Fruit fly (Drosophila melanogaster) whole organism, embryonic: ENCODE data around the gene Ugt305A1.

Experiments
- Ada2b ChIP-seq: fragments of 200-800 bp; sonication (Bioruptor generic); IDR thresholded peaks from 2 replicates; pipeline ENCODE4 v1.3.6; 2022; ENCODE audit warnings: missing biosample characterization, missing genetic modification characterization
- Antp ChIP-seq: fragments of 200-800 bp; sonication (Bioruptor generic); optimal IDR thresholded peaks from 3 replicates; lab custom pipeline; 2016; ENCODE audit warnings: missing biosample characterization, missing genetic modification characterization
- Atf3 ChIP-seq: fragments of 200-800 bp; sonication (Bioruptor generic); optimal IDR thresholded peaks from 3 replicates; lab custom pipeline; 2016; ENCODE audit warnings: missing biosample characterization, missing genetic modification characterization
- CG10209 ChIP-seq: fragments of 200-800 bp; sonication (Bioruptor generic); optimal IDR thresholded peaks from 3 replicates; lab custom pipeline; 2017; ENCODE audit warnings: missing biosample characterization, mild to moderate bottlenecking, missing genetic modification characterization, missing genetic modification reagents
- CG10321 ChIP-seq: fragments of 200-800 bp; sonication (Bioruptor generic); IDR thresholded peaks from 2 replicates; pipeline ENCODE4 v1.3.6; 2022; ENCODE audit warnings: missing biosample characterization, missing genetic modification characterization
- CG11504 ChIP-seq: fragments of 200-800 bp; sonication (Bioruptor generic); optimal IDR thresholded peaks from 3 replicates; lab custom pipeline; 2019; ENCODE audit warnings: missing biosample characterization, mild to moderate bottlenecking, missing genetic modification characterization, moderate library complexity
- CG11723 ChIP-seq: fragments of 200-800 bp; sonication (Bioruptor generic); optimal IDR thresholded peaks from 2 replicates; lab custom pipeline; 2017; ENCODE audit warnings: missing biosample characterization, mild to moderate bottlenecking, missing genetic modification characterization
- CG1233 ChIP-seq: fragments of 200-800 bp; sonication (Bioruptor generic); optimal IDR thresholded peaks from 4 replicates; lab custom pipeline; 2018; ENCODE audit warnings: missing biosample characterization, mild to moderate bottlenecking, missing genetic modification characterization
- CG15514 ChIP-seq: fragments of 200-800 bp; sonication (Bioruptor generic); optimal IDR thresholded peaks from 3 replicates; lab custom pipeline; 2017; ENCODE audit warnings: missing biosample characterization, missing genetic modification characterization, mild to moderate bottlenecking, moderate library complexity, missing genetic modification reagents
- CG16863 ChIP-seq: fragments of 200-800 bp; sonication (Bioruptor generic); optimal IDR thresholded peaks from 3 replicates; lab custom pipeline; 2016; ENCODE audit warnings: missing biosample characterization, missing genetic modification characterization
- CG18262 ChIP-seq: fragments of 200-800 bp; optimal IDR thresholded peaks from 3 replicates; lab custom pipeline; 2019; ENCODE audit warnings: missing biosample characterization, mild to moderate bottlenecking, missing genetic modification characterization, moderate library complexity
- CG18476 ChIP-seq: fragments of 200-800 bp; sonication (Bioruptor generic); optimal IDR thresholded peaks from 2 replicates; lab custom pipeline; 2016; ENCODE audit warnings: missing biosample characterization, mild to moderate bottlenecking, missing genetic modification characterization
- CG18619 ChIP-seq: fragments of 200-800 bp; sonication (Bioruptor generic); optimal IDR thresholded peaks from 3 replicates; lab custom pipeline; 2017; ENCODE audit warnings: missing biosample characterization, mild to moderate bottlenecking, missing genetic modification characterization
- CG2120 ChIP-seq: fragments of 200-800 bp; sonication (Bioruptor generic); optimal IDR thresholded peaks from 3 replicates; lab custom pipeline; 2016; ENCODE audit warnings: missing biosample characterization, missing genetic modification characterization
- CG2712 ChIP-seq: fragments of 200-800 bp; optimal IDR thresholded peaks from 3 replicates; lab custom pipeline; 2019; ENCODE audit warnings: missing biosample characterization, mild to moderate bottlenecking, missing genetic modification characterization, moderate library complexity
- CG31224 ChIP-seq: fragments of 200-800 bp; sonication (Bioruptor generic); IDR thresholded peaks from 2 replicates; pipeline ENCODE4 v1.3.6; 2022; ENCODE audit warnings: missing biosample characterization, missing genetic modification characterization
- CG4404 ChIP-seq: fragments of 200-800 bp; sonication (Bioruptor generic); IDR thresholded peaks from 2 replicates; pipeline ENCODE4 v1.3.6; 2022; ENCODE audit warnings: missing biosample characterization, missing genetic modification characterization
- CG5953 ChIP-seq: fragments of 200-800 bp; sonication (Bioruptor generic); IDR thresholded peaks from 2 replicates; pipeline ENCODE4 v1.3.6; 2022; ENCODE audit warnings: missing biosample characterization, missing genetic modification characterization
- CG6765 ChIP-seq: fragments of 200-800 bp; sonication (Bioruptor generic); optimal IDR thresholded peaks from 3 replicates; lab custom pipeline; 2017; ENCODE audit warnings: missing biosample characterization, mild to moderate bottlenecking, missing genetic modification characterization
- CG8388 ChIP-seq: fragments of 200-800 bp; sonication (Bioruptor generic); optimal IDR thresholded peaks from 2 replicates; lab custom pipeline; 2019; ENCODE audit warnings: missing biosample characterization, mild to moderate bottlenecking, missing genetic modification characterization, moderate library complexity
- CG8478 ChIP-seq: fragments of >200 bp; optimal IDR thresholded peaks from 2 replicates; lab custom pipeline; 2018
- CrebB ChIP-seq: fragments of 200-800 bp; sonication (Bioruptor generic); optimal IDR thresholded peaks from 3 replicates; lab custom pipeline; 2018; ENCODE audit warnings: missing biosample characterization, mild to moderate bottlenecking, missing genetic modification characterization
- Dip3 ChIP-seq: fragments of 200-800 bp; sonication (Bioruptor generic); optimal IDR thresholded peaks from 3 replicates; lab custom pipeline; 2016; ENCODE audit warnings: missing biosample characterization, missing genetic modification characterization
- Doc2 ChIP-seq: fragments of 200-800 bp; sonication (Bioruptor generic); IDR thresholded peaks from 2 replicates; pipeline ENCODE4 v1.3.6; 2022; ENCODE audit warnings: missing biosample characterization, missing genetic modification characterization
- ERR ChIP-seq: fragments of 200-800 bp; sonication (Bioruptor generic); optimal IDR thresholded peaks from 2 replicates; lab custom pipeline; 2016; ENCODE audit warnings: missing biosample characterization, missing genetic modification characterization
- Fer1 ChIP-seq: fragments of 200-800 bp; sonication (Bioruptor generic); optimal IDR thresholded peaks from 2 replicates; lab custom pipeline; 2017; ENCODE audit warnings: missing biosample characterization, mild to moderate bottlenecking, missing genetic modification characterization
- Fer3 ChIP-seq: fragments of 200-800 bp; sonication (Bioruptor generic); optimal IDR thresholded peaks from 2 replicates; lab custom pipeline; 2018; ENCODE audit warnings: missing biosample characterization, mild to moderate bottlenecking, missing genetic modification characterization, moderate library complexity
- Hsf ChIP-seq: fragments of 200-800 bp; sonication (Bioruptor generic); optimal IDR thresholded peaks from 3 replicates; lab custom pipeline; 2016; ENCODE audit warnings: missing biosample characterization, missing genetic modification characterization
- Kr ChIP-seq: fragments of 200-800 bp; sonication (Bioruptor generic); optimal IDR thresholded peaks from 2 replicates; lab custom pipeline; 2017; ENCODE audit warnings: missing biosample characterization, mild to moderate bottlenecking, missing genetic modification characterization
- NC2β ChIP-seq: fragments of 200-800 bp; sonication (Bioruptor generic); optimal IDR thresholded peaks from 2 replicates; lab custom pipeline; 2016; ENCODE audit warnings: missing biosample characterization, missing genetic modification characterization
- Side ChIP-seq: fragments of 200-800 bp; sonication (Bioruptor generic); optimal IDR thresholded peaks from 2 replicates; lab custom pipeline; 2016; ENCODE audit warnings: missing biosample characterization, missing genetic modification characterization
- Sin3A ChIP-seq: fragments of >200 bp; optimal IDR thresholded peaks from 2 replicates; lab custom pipeline; 2018
- Usf ChIP-seq: fragments of 200-800 bp; sonication (Bioruptor generic); optimal IDR thresholded peaks from 2 replicates; lab custom pipeline; 2017; ENCODE audit warnings: missing genotype, missing biosample characterization, missing genetic modification characterization
- ab ChIP-seq: fragments of 200-800 bp; sonication (Bioruptor generic); optimal IDR thresholded peaks from 2 replicates; lab custom pipeline; 2016; ENCODE audit warnings: missing biosample characterization, missing genetic modification characterization
- cas ChIP-seq: fragments of 200-800 bp; sonication (Bioruptor generic); IDR thresholded peaks from 2 replicates; pipeline ENCODE4 v1.3.6; 2022; ENCODE audit warnings: missing biosample characterization, missing genetic modification characterization
- chinmo ChIP-seq: fragments of 200-800 bp; sonication (Bioruptor generic); IDR thresholded peaks from 4 replicates; pipeline ENCODE4 v1.3.6; 2022; ENCODE audit warnings: missing biosample characterization, missing genetic modification characterization; ENCODE audit not compliant: partially characterized antibody
- danr ChIP-seq: fragments of 200-800 bp; sonication (Bioruptor generic); IDR thresholded peaks from 2 replicates; pipeline ENCODE4 v1.3.6; 2022; ENCODE audit warnings: missing biosample characterization, missing genetic modification characterization
- dmrt11E ChIP-seq: fragments of 200-800 bp; sonication (Bioruptor generic); optimal IDR thresholded peaks from 3 replicates; lab custom pipeline; 2018; ENCODE audit warnings: missing biosample characterization, mild to moderate bottlenecking, missing genetic modification characterization, moderate library complexity
- emc ChIP-seq: fragments of 200-800 bp; sonication (Bioruptor generic); optimal IDR thresholded peaks from 2 replicates; lab custom pipeline; 2016; ENCODE audit warnings: missing biosample characterization, missing genetic modification characterization
- fd102C ChIP-seq: fragments of 200-800 bp; sonication (Bioruptor generic); optimal IDR thresholded peaks from 2 replicates; lab custom pipeline; 2018; ENCODE audit warnings: missing biosample characterization, mild to moderate bottlenecking, missing genetic modification characterization, moderate library complexity
- ftz-f1 ChIP-seq: fragments of 200-800 bp; sonication (Bioruptor generic); optimal IDR thresholded peaks from 2 replicates; lab custom pipeline; 2016; ENCODE audit warnings: missing biosample characterization, missing genetic modification characterization
- gce ChIP-seq: fragments of 200-800 bp; sonication (Bioruptor generic); IDR thresholded peaks from 3 replicates; pipeline ENCODE4 v1.3.6; 2022; ENCODE audit warnings: missing biosample characterization, missing genetic modification characterization
- klu ChIP-seq: fragments of 200-800 bp; sonication (Bioruptor generic); IDR thresholded peaks from 2 replicates; pipeline ENCODE4 v1.3.6; 2022; ENCODE audit warnings: missing biosample characterization, missing genetic modification characterization
- pb ChIP-seq: fragments of 200-800 bp; sonication (Bioruptor generic); optimal IDR thresholded peaks from 3 replicates; lab custom pipeline; 2016; ENCODE audit warnings: missing biosample characterization, missing genetic modification characterization
- pnt ChIP-seq: fragments of 200-800 bp; sonication (Bioruptor generic); optimal IDR thresholded peaks from 3 replicates; lab custom pipeline; 2016; ENCODE audit warnings: missing biosample characterization, missing genetic modification characterization
- prd ChIP-seq, 3 experiments: fragments of >200 bp in 2 of 3; fragments of 200-800 bp in 1 of 3; sonication (Bioruptor generic) in 1 of 3; optimal IDR thresholded peaks in 2 of 3; IDR thresholded peaks in 1 of 3; 2 replicates in 2 of 3; 3 replicates in 1 of 3; pipeline versions ENCODE4 v1.3.6 to Lab custom; 2017 to 2022; ENCODE audit warnings: missing biosample characterization in 1 of 3, missing genetic modification characterization in 1 of 3
- stc ChIP-seq: fragments of 200-800 bp; sonication (Bioruptor generic); IDR thresholded peaks from 2 replicates; pipeline ENCODE4 v1.3.6; 2022; ENCODE audit warnings: missing biosample characterization, missing genetic modification characterization
- tna ChIP-seq: fragments of 200-800 bp; sonication (Bioruptor generic); IDR thresholded peaks from 2 replicates; pipeline ENCODE4 v1.3.6; 2022; ENCODE audit warnings: missing biosample characterization, missing genetic modification characterization; ENCODE audit not compliant: partially characterized antibody
- unpg ChIP-seq: fragments of 200-800 bp; sonication (Bioruptor generic); optimal IDR thresholded peaks from 3 replicates; lab custom pipeline; 2018; ENCODE audit warnings: missing biosample characterization, mild to moderate bottlenecking, missing genetic modification characterization, moderate library complexity
- zf30C ChIP-seq: fragments of 200-800 bp; sonication (Bioruptor generic); optimal IDR thresholded peaks from 3 replicates; lab custom pipeline; 2018; ENCODE audit warnings: missing biosample characterization, mild to moderate bottlenecking, missing genetic modification characterization

Ugt305A1 gene

dm6 chr3L:4040247-4040925 lies 19.2 kb upstream of the Ugt305A1 start, which contains the start of the genes CG11593 and Rcd5 (continued):
- 0 out of 4 replicates have a peak, but pooled peaks have one; percentile 23 for TF ChIP-seq chinmo (GFP tag; lab: Robert Waterston, UW)
- TF ChIP-seq tna (GFP tag; lab: Robert Waterston, UW), result no peak
- 0 out of 2 replicates have a peak, but pooled peaks have one; percentile 33 for TF ChIP-seq Doc2
- TF ChIP-seq stc (GFP tag; lab: Robert Waterston, UW), result peak; percentile 67; the same call in 1 of the 2 replicates
- no peak for TF ChIP-seq Atf3
- TF ChIP-seq zf30C (GFP tag; lab: Kevin White, UChicago), result peak; percentile 10
- TF ChIP-seq unpg (GFP tag; lab: Kevin White, UChicago), result no peak
- no peak for TF ChIP-seq Kr (GFP tag; lab: Kevin White, UChicago)
- TF ChIP-seq Dip3 (GFP tag; lab: Kevin White, UChicago), result peak; percentile 27
- peak; percentile 65 for TF ChIP-seq dmrt11E
- TF ChIP-seq CG10321 (GFP tag; lab: Robert Waterston, UW), result peak; percentile 52; the same call in 1 of the 2 replicates
- TF ChIP-seq CG5953 (GFP tag; lab: Robert Waterston, UW), result peak; percentile 27; the same call in 1 of the 2 replicates
- TF ChIP-seq CG10209 (GFP tag; lab: Kevin White, UChicago), result peak; percentile 65
- TF ChIP-seq CG2120 (GFP tag; lab: Kevin White, UChicago), result no peak
- peak; percentile 64 for TF ChIP-seq CG18619 (GFP tag; lab: Kevin White, UChicago)
- TF ChIP-seq Ada2b (GFP tag; lab: Robert Waterston, UW), result peak; percentile 73
- TF ChIP-seq CG1233 (GFP tag; lab: Kevin White, UChicago), result peak; percentile 8
- TF ChIP-seq ftz-f1 (GFP tag; lab: Kevin White, UChicago), result no peak
- TF ChIP-seq CG18476, result no peak
- no peak for TF ChIP-seq prd (optimal IDR thresholded peaks at IDR 0.05; lab: Kevin White, UChicago)
- TF ChIP-seq prd (GFP tag; IDR thresholded peaks at IDR 0.05; lab: Robert Waterston, UW), result peak; percentile 92
- TF ChIP-seq CG11723 (GFP tag; lab: Kevin White, UChicago), result no peak
- TF ChIP-seq CG8478 (lab: Kevin White, UChicago), result no peak
- TF ChIP-seq CG18262 (tag; lab: Kevin White, UChicago), result no peak
- TF ChIP-seq NC2β (GFP tag; lab: Kevin White, UChicago), result no peak
- TF ChIP-seq CG15514 (GFP tag; lab: Kevin White, UChicago), result peak; percentile 70
- TF ChIP-seq pnt (GFP tag; lab: Kevin White, UChicago), result peak; percentile 27
- TF ChIP-seq CG4404, result peak; percentile 80
- no peak for TF ChIP-seq gce (GFP tag; lab: Robert Waterston, UW)
- TF ChIP-seq Antp (GFP tag; lab: Kevin White, UChicago), result peak; percentile 38
- TF ChIP-seq CG2712, result no peak
- peak; percentile 55 for TF ChIP-seq CG8388 (GFP tag; lab: Kevin White, UChicago)
- peak; percentile 50 for TF ChIP-seq Usf (GFP tag; lab: Kevin White, UChicago)
- TF ChIP-seq Fer3 (tag; lab: Kevin White, UChicago), result no peak
- TF ChIP-seq CG6765 (GFP tag; lab: Kevin White, UChicago), result no peak
- no peak for TF ChIP-seq ab (GFP tag; lab: Kevin White, UChicago)
- peak; percentile 54; the same call in 1 of the 2 replicates for TF ChIP-seq klu (GFP tag; lab: Robert Waterston, UW)
- no peak for TF ChIP-seq CrebB (tag; lab: Kevin White, UChicago)
- peak; percentile 61 for TF ChIP-seq Sin3A
- TF ChIP-seq danr, result peak; percentile 83
- TF ChIP-seq pb (GFP tag; lab: Kevin White, UChicago), result no peak
- peak; percentile 53 for TF ChIP-seq Hsf
- no peak for TF ChIP-seq fd102C (GFP tag; lab: Kevin White, UChicago)
- TF ChIP-seq CG16863, result peak; percentile 9
- no peak for TF ChIP-seq Side
- no peak for TF ChIP-seq emc (GFP tag; lab: Kevin White, UChicago)
- TF ChIP-seq cas (GFP tag; lab: Robert Waterston, UW), result peak; percentile 45; the same call in 1 of the 2 replicates
- no peak for TF ChIP-seq CG11504
- TF ChIP-seq Fer1, result no peak
- peak; percentile 75 for TF ChIP-seq CG31224 (GFP tag; lab: Robert Waterston, UW)
- TF ChIP-seq ERR (GFP tag; lab: Kevin White, UChicago), result no peak
